Fruit fly (Drosophila melanogaster): ENCODE measurements around the gene dos.

The dos gene

dm6 chr3L:2634929-2635799 is 46.0 kb downstream of the dos start:
- peak; percentile 55 for TF ChIP-seq Dll (optimal IDR thresholded peaks at IDR 0.05)
- TF ChIP-seq EcR (GFP tag; optimal IDR thresholded peaks at IDR 0.05) = no peak

- TF ChIP-seq pan (optimal IDR thresholded peaks at IDR 0.05) (no peak), psq (optimal IDR thresholded peaks at IDR 0.05) (no peak), Dll (optimal IDR thresholded peaks at IDR 0.05) (no peak), EcR (GFP tag; optimal IDR thresholded peaks at IDR 0.05) (no peak), usp (GFP tag; optimal IDR thresholded peaks at IDR 0.05) (no peak)
These were observed 47.1 kb downstream of the dos start for dm6 chr3L:2636023-2636968.

dm6 chr3L:2643324-2643723 is 54.1 kb downstream of the dos start, which contains the start of gene CG14949:
TSS of gene CG14949 (minus strand) at chr3L:2643424.
- TF ChIP-seq Dll (optimal IDR thresholded peaks at IDR 0.05) (no peak), psq (optimal IDR thresholded peaks at IDR 0.05) (no peak), EcR (GFP tag; optimal IDR thresholded peaks at IDR 0.05) (no peak), usp (GFP tag; optimal IDR thresholded peaks at IDR 0.05) (no peak), pan (optimal IDR thresholded peaks at IDR 0.05) (no peak), CG8478 (optimal IDR thresholded peaks at IDR 0.05) (no peak)

dm6 chr3L:2645068-2645467 is 55.9 kb downstream of the dos start, which contains the start of gene CG1143:
TSS of gene CG1143 (plus strand) at chr3L:2645368.
- no peak for TF ChIP-seq pan (optimal IDR thresholded peaks at IDR 0.05)
- TF ChIP-seq CG8478 (optimal IDR thresholded peaks at IDR 0.05) = no peak
- no peak for TF ChIP-seq usp (GFP tag; optimal IDR thresholded peaks at IDR 0.05)
- no peak for TF ChIP-seq Dll (optimal IDR thresholded peaks at IDR 0.05)
- no peak for TF ChIP-seq EcR (GFP tag; optimal IDR thresholded peaks at IDR 0.05)
- no peak for TF ChIP-seq psq (optimal IDR thresholded peaks at IDR 0.05)
